Fruit fly (Drosophila melanogaster) whole organism, embryonic: ENCODE measurements around the gene gish.

Source experiments
- Aef1 ChIP-seq: fragments of 200-800 bp; sonication (Bioruptor generic); IDR thresholded peaks from 3 replicates; pipeline ENCODE4 v1.3.6; 2022; ENCODE audit warnings: missing biosample characterization, missing genetic modification characterization
- CG10543 ChIP-seq: fragments of 200-800 bp; sonication (Bioruptor generic); optimal IDR thresholded peaks from 3 replicates; lab custom pipeline; 2017; ENCODE audit warnings: missing biosample characterization, mild to moderate bottlenecking, missing genetic modification characterization, moderate library complexity
- CG10565 ChIP-seq: fragments of 200-800 bp; sonication (Bioruptor generic); optimal IDR thresholded peaks from 3 replicates; lab custom pipeline; 2016; ENCODE audit warnings: missing biosample characterization, mild to moderate bottlenecking, missing genetic modification characterization
- CG11085 ChIP-seq: fragments of 200-800 bp; sonication (Bioruptor generic); IDR thresholded peaks from 2 replicates; pipeline ENCODE4 v1.3.6; 2022; ENCODE audit warnings: missing biosample characterization, missing genetic modification characterization
- CG11093 ChIP-seq: fragments of 200-800 bp; sonication (Bioruptor generic); IDR thresholded peaks from 3 replicates; pipeline ENCODE4 v1.3.6; 2022; ENCODE audit warnings: missing biosample characterization, missing genetic modification characterization
- CG11695 ChIP-seq: fragments of 200-800 bp; sonication (Bioruptor generic); IDR thresholded peaks from 3 replicates; pipeline ENCODE4 v1.3.6; 2022; ENCODE audit warnings: missing biosample characterization, missing genetic modification characterization
- CG11723 ChIP-seq: fragments of 200-800 bp; sonication (Bioruptor generic); optimal IDR thresholded peaks from 2 replicates; lab custom pipeline; 2017; ENCODE audit warnings: missing biosample characterization, mild to moderate bottlenecking, missing genetic modification characterization
- CG12236 ChIP-seq: fragments of 200-800 bp; sonication (Bioruptor generic); optimal IDR thresholded peaks from 2 replicates; lab custom pipeline; 2016; ENCODE audit warnings: missing biosample characterization, missing genetic modification characterization
- CG13424 ChIP-seq: fragments of 200-800 bp; sonication (Bioruptor generic); optimal IDR thresholded peaks from 2 replicates; lab custom pipeline; 2019; ENCODE audit warnings: missing biosample characterization, mild to moderate bottlenecking, missing genetic modification characterization, moderate library complexity
- CG15514 ChIP-seq: fragments of 200-800 bp; sonication (Bioruptor generic); optimal IDR thresholded peaks from 3 replicates; lab custom pipeline; 2017; ENCODE audit warnings: missing biosample characterization, missing genetic modification characterization, mild to moderate bottlenecking, moderate library complexity, missing genetic modification reagents
- CG1603 ChIP-seq: fragments of 200-800 bp; sonication (Bioruptor generic); optimal IDR thresholded peaks from 2 replicates; lab custom pipeline; 2019; ENCODE audit warnings: missing biosample characterization, mild to moderate bottlenecking, missing genetic modification characterization, moderate library complexity
- CG18476 ChIP-seq: fragments of 200-800 bp; sonication (Bioruptor generic); optimal IDR thresholded peaks from 2 replicates; lab custom pipeline; 2016; ENCODE audit warnings: missing biosample characterization, mild to moderate bottlenecking, missing genetic modification characterization
- CG2712 ChIP-seq: fragments of 200-800 bp; optimal IDR thresholded peaks from 3 replicates; lab custom pipeline; 2019; ENCODE audit warnings: missing biosample characterization, mild to moderate bottlenecking, missing genetic modification characterization, moderate library complexity
- CG30431 ChIP-seq: fragments of 200-800 bp; sonication (Bioruptor generic); optimal IDR thresholded peaks from 2 replicates; lab custom pipeline; 2017; ENCODE audit warnings: missing biosample characterization, missing genetic modification characterization
- CG32767 ChIP-seq: fragments of 200-800 bp; sonication (Bioruptor generic); IDR thresholded peaks from 2 replicates; pipeline ENCODE4 v1.3.6; 2022; ENCODE audit warnings: missing biosample characterization, missing genetic modification characterization
- CG33213 ChIP-seq: fragments of 200-800 bp; sonication (Bioruptor generic); optimal IDR thresholded peaks from 3 replicates; lab custom pipeline; 2016; ENCODE audit warnings: missing biosample characterization, missing genetic modification characterization
- CG33557 ChIP-seq: fragments of 200-800 bp; sonication (Bioruptor generic); optimal IDR thresholded peaks from 2 replicates; lab custom pipeline; 2019; ENCODE audit warnings: missing biosample characterization, mild to moderate bottlenecking, missing genetic modification characterization, moderate library complexity
- CG3407 ChIP-seq: fragments of 200-800 bp; sonication (Bioruptor generic); optimal IDR thresholded peaks from 2 replicates; lab custom pipeline; 2018; ENCODE audit warnings: missing biosample characterization, mild to moderate bottlenecking, missing genetic modification characterization
- CG4404 ChIP-seq: fragments of 200-800 bp; sonication (Bioruptor generic); IDR thresholded peaks from 2 replicates; pipeline ENCODE4 v1.3.6; 2022; ENCODE audit warnings: missing biosample characterization, missing genetic modification characterization
- CG6254 ChIP-seq: fragments of 200-800 bp; sonication (Bioruptor generic); optimal IDR thresholded peaks from 3 replicates; lab custom pipeline; 2017; ENCODE audit warnings: mild to moderate bottlenecking, missing biosample characterization, missing genetic modification reagents, missing genetic modification characterization
- CG6272 ChIP-seq: fragments of 200-800 bp; sonication (Bioruptor generic); IDR thresholded peaks from 2 replicates; pipeline ENCODE4 v1.3.6; 2022; ENCODE audit warnings: missing biosample characterization, missing genetic modification characterization
- CG7357 ChIP-seq: fragments of 200-800 bp; sonication (Bioruptor generic); IDR thresholded peaks from 3 replicates; pipeline ENCODE4 v1.3.6; 2022; ENCODE audit warnings: missing biosample characterization, missing genetic modification characterization
- CG9437 ChIP-seq: fragments of 200-800 bp; sonication (Bioruptor generic); optimal IDR thresholded peaks from 2 replicates; lab custom pipeline; 2018; ENCODE audit warnings: missing biosample characterization, mild to moderate bottlenecking, missing genetic modification characterization
- CTCF ChIP-seq: fragments of 200-800 bp; sonication (Bioruptor generic); optimal IDR thresholded peaks from 2 replicates; lab custom pipeline; 2017; ENCODE audit warnings: missing biosample characterization, mild to moderate bottlenecking, missing genetic modification characterization, moderate library complexity
- CrebB ChIP-seq: fragments of 200-800 bp; sonication (Bioruptor generic); optimal IDR thresholded peaks from 3 replicates; lab custom pipeline; 2018; ENCODE audit warnings: missing biosample characterization, mild to moderate bottlenecking, missing genetic modification characterization
- Dfd ChIP-seq, 2 experiments: fragments of >200 bp; optimal IDR thresholded peaks; 2 replicates each; lab custom pipeline; 2017; ENCODE audit warnings: missing biosample characterization in 2 of 2, missing genetic modification characterization in 2 of 2
- Elba2 ChIP-seq: fragments of 200-800 bp; sonication (Bioruptor generic); optimal IDR thresholded peaks from 3 replicates; lab custom pipeline; 2016; ENCODE audit warnings: missing biosample characterization, missing genetic modification characterization
- Fer1 ChIP-seq: fragments of 200-800 bp; sonication (Bioruptor generic); optimal IDR thresholded peaks from 2 replicates; lab custom pipeline; 2017; ENCODE audit warnings: missing biosample characterization, mild to moderate bottlenecking, missing genetic modification characterization
- HmgD ChIP-seq: fragments of 200-800 bp; sonication (Bioruptor generic); optimal IDR thresholded peaks from 3 replicates; lab custom pipeline; 2016; ENCODE audit warnings: missing biosample characterization, missing genetic modification characterization
- Lpt ChIP-seq: fragments of >200 bp; optimal IDR thresholded peaks from 2 replicates; lab custom pipeline; 2018; ENCODE audit warnings: missing biosample characterization, missing genetic modification characterization
- Mad ChIP-seq: fragments of 200-800 bp; sonication (Bioruptor generic); optimal IDR thresholded peaks from 2 replicates; lab custom pipeline; 2016; ENCODE audit warnings: missing biosample characterization, missing genetic modification characterization
- NK7.1 ChIP-seq: fragments of 200-800 bp; sonication (Bioruptor generic); optimal IDR thresholded peaks from 3 replicates; lab custom pipeline; 2016; ENCODE audit warnings: missing biosample characterization, missing genetic modification characterization
- Sry-β ChIP-seq: fragments of 200-800 bp; sonication (Bioruptor generic); optimal IDR thresholded peaks from 2 replicates; lab custom pipeline; 2018; ENCODE audit warnings: missing biosample characterization, mild to moderate bottlenecking, missing genetic modification characterization, moderate library complexity
- Ssrp ChIP-seq: fragments of 200-800 bp; sonication (Bioruptor generic); optimal IDR thresholded peaks from 2 replicates; lab custom pipeline; 2018; ENCODE audit warnings: missing biosample characterization, mild to moderate bottlenecking, missing genetic modification characterization, moderate library complexity
- TFAM ChIP-seq: fragments of 200-800 bp; sonication (Bioruptor generic); optimal IDR thresholded peaks from 2 replicates; lab custom pipeline; 2017; ENCODE audit warnings: missing biosample characterization, missing genetic modification characterization, inconsistent platforms
- YL-1 ChIP-seq: fragments of 200-800 bp; sonication (Bioruptor generic); optimal IDR thresholded peaks from 3 replicates; lab custom pipeline; 2017; ENCODE audit warnings: missing biosample characterization, mild to moderate bottlenecking, missing genetic modification characterization
- al ChIP-seq: fragments of 200-800 bp; sonication (Bioruptor generic); IDR thresholded peaks from 2 replicates; pipeline ENCODE4 v1.3.6; 2022; ENCODE audit warnings: missing biosample characterization, missing genetic modification characterization
- bigmax ChIP-seq: fragments of 200-800 bp; sonication (Bioruptor generic); optimal IDR thresholded peaks from 2 replicates; lab custom pipeline; 2018; ENCODE audit warnings: missing biosample characterization, mild to moderate bottlenecking, missing genetic modification characterization
- crol ChIP-seq: fragments of 200-800 bp; sonication (Bioruptor generic); IDR thresholded peaks from 2 replicates; pipeline ENCODE4 v1.3.6; 2022; ENCODE audit warnings: missing biosample characterization, missing genetic modification characterization
- danr ChIP-seq: fragments of 200-800 bp; sonication (Bioruptor generic); IDR thresholded peaks from 2 replicates; pipeline ENCODE4 v1.3.6; 2022; ENCODE audit warnings: missing biosample characterization, missing genetic modification characterization
- ftz-f1 ChIP-seq: fragments of 200-800 bp; sonication (Bioruptor generic); optimal IDR thresholded peaks from 2 replicates; lab custom pipeline; 2016; ENCODE audit warnings: missing biosample characterization, missing genetic modification characterization
- gro ChIP-seq: fragments of 200-800 bp; sonication (Bioruptor generic); optimal IDR thresholded peaks from 2 replicates; lab custom pipeline; 2016; ENCODE audit warnings: missing biosample characterization, missing genetic modification characterization
- gt ChIP-seq: fragments of 200-800 bp; sonication (Bioruptor generic); IDR thresholded peaks from 2 replicates; pipeline ENCODE4 v1.3.6; 2022; ENCODE audit warnings: missing biosample characterization, missing genetic modification characterization
- her ChIP-seq: fragments of 200-800 bp; sonication (Bioruptor generic); optimal IDR thresholded peaks from 2 replicates; lab custom pipeline; 2016; ENCODE audit warnings: missing biosample characterization, missing genetic modification characterization
- ken ChIP-seq: fragments of 200-800 bp; sonication (Bioruptor generic); IDR thresholded peaks from 3 replicates; pipeline ENCODE4 v1.3.6; 2022; ENCODE audit warnings: missing biosample characterization, missing genetic modification characterization
- lilli ChIP-seq: fragments of 200-800 bp; sonication (Bioruptor generic); optimal IDR thresholded peaks from 3 replicates; lab custom pipeline; 2016; ENCODE audit warnings: missing biosample characterization, missing genetic modification characterization
- sima ChIP-seq: fragments of 200-800 bp; sonication (Bioruptor generic); optimal IDR thresholded peaks from 2 replicates; lab custom pipeline; 2016; ENCODE audit warnings: missing biosample characterization, missing genetic modification characterization
- sqz ChIP-seq: fragments of 200-800 bp; sonication (Bioruptor generic); optimal IDR thresholded peaks from 3 replicates; lab custom pipeline; 2018; ENCODE audit warnings: missing biosample characterization, mild to moderate bottlenecking, missing genetic modification characterization
- sr ChIP-seq: fragments of 200-800 bp; sonication (Bioruptor generic); IDR thresholded peaks from 3 replicates; pipeline ENCODE4 v1.3.6; 2022; ENCODE audit warnings: missing biosample characterization, missing genetic modification characterization
- tap ChIP-seq: fragments of 200-800 bp; optimal IDR thresholded peaks from 3 replicates; lab custom pipeline; 2019; ENCODE audit warnings: missing biosample characterization, mild to moderate bottlenecking, missing genetic modification characterization, moderate library complexity
- wor ChIP-seq: fragments of 200-800 bp; sonication (Bioruptor generic); IDR thresholded peaks from 2 replicates; pipeline ENCODE4 v1.3.6; 2022; ENCODE audit warnings: missing biosample characterization, missing genetic modification characterization

The gish gene

dm6 chr3R:16249829-16250814 is 22.1 kb upstream of the gish start (continued):
- no peak for TF ChIP-seq CrebB
- peak; percentile 27 for TF ChIP-seq CG1603 (tag; lab: Kevin White, UChicago)
- TF ChIP-seq Fer1 (GFP tag; lab: Kevin White, UChicago): peak; percentile 61
- TF ChIP-seq CG32767 (GFP tag; lab: Robert Waterston, UW): no peak
- no peak for TF ChIP-seq CG18476 (GFP tag; lab: Kevin White, UChicago)
- TF ChIP-seq gro (GFP tag; lab: Kevin White, UChicago): peak; percentile 22
- TF ChIP-seq bigmax (GFP tag; lab: Kevin White, UChicago): no peak
- TF ChIP-seq CG10543 (GFP tag; lab: Kevin White, UChicago): peak; percentile 99
- no peak for TF ChIP-seq YL-1
- peak; percentile 17 for TF ChIP-seq CG33213 (GFP tag; lab: Kevin White, UChicago)
- no peak for TF ChIP-seq danr (GFP tag; lab: Robert Waterston, UW)
- TF ChIP-seq crol (GFP tag; lab: Robert Waterston, UW): no peak
- TF ChIP-seq al (GFP tag; lab: Robert Waterston, UW): no peak
- TF ChIP-seq CTCF (GFP tag; lab: Kevin White, UChicago): no peak
- TF ChIP-seq CG12236 (GFP tag; lab: Kevin White, UChicago): no peak
- TF ChIP-seq sima (GFP tag; lab: Kevin White, UChicago): no peak
- no peak for TF ChIP-seq ken
- peak; percentile 37 for TF ChIP-seq CG13424 (tag; lab: Kevin White, UChicago)
- TF ChIP-seq tap (tag; lab: Kevin White, UChicago): peak; percentile 14
- no peak for TF ChIP-seq CG6254 (GFP tag; lab: Kevin White, UChicago)
- peak; percentile 63 for TF ChIP-seq Sry-β
- TF ChIP-seq CG11695 (GFP tag; lab: Robert Waterston, UW): no peak
- TF ChIP-seq Aef1 (GFP tag; lab: Robert Waterston, UW): no peak
- TF ChIP-seq Elba2 (GFP tag; lab: Kevin White, UChicago): no peak
- no peak for TF ChIP-seq CG6272 (GFP tag; lab: Robert Waterston, UW)
- no peak for TF ChIP-seq CG30431
- TF ChIP-seq CG4404 (GFP tag; lab: Robert Waterston, UW): no peak
- no peak for TF ChIP-seq CG7357 (GFP tag; lab: Robert Waterston, UW)
- no peak for TF ChIP-seq wor (GFP tag; lab: Robert Waterston, UW)
- no peak for TF ChIP-seq NK7.1 (GFP tag; lab: Kevin White, UChicago)
- TF ChIP-seq TFAM (GFP tag; lab: Kevin White, UChicago): no peak
- no peak for TF ChIP-seq Dfd (GFP tag; optimal IDR thresholded peaks at IDR 0.05; lab: Kevin White, UChicago)
- TF ChIP-seq CG3407 (GFP tag; lab: Kevin White, UChicago): no peak
- TF ChIP-seq CG11085: no peak
- peak; percentile 50 for TF ChIP-seq Lpt
- peak; percentile 96 for TF ChIP-seq sqz (GFP tag; lab: Kevin White, UChicago)
- no peak for TF ChIP-seq CG11093 (GFP tag; lab: Robert Waterston, UW)
- TF ChIP-seq CG10565: no peak
- peak; percentile 19 for TF ChIP-seq HmgD (GFP tag; lab: Kevin White, UChicago)
- TF ChIP-seq Mad (GFP tag; lab: Kevin White, UChicago): no peak
- peak; percentile 96 for TF ChIP-seq CG15514
- TF ChIP-seq CG9437 (GFP tag; lab: Kevin White, UChicago): peak; percentile 45
- TF ChIP-seq gt: no peak
- peak; percentile 21 for TF ChIP-seq CG2712
- no peak for TF ChIP-seq Ssrp (tag; lab: Kevin White, UChicago)
- peak; percentile 29 for TF ChIP-seq CG11723
- peak; percentile 86 for TF ChIP-seq ftz-f1 (GFP tag; lab: Kevin White, UChicago)
- TF ChIP-seq lilli: peak; percentile 51
- TF ChIP-seq sr (GFP tag; lab: Robert Waterston, UW): no peak
- peak; percentile 30 for TF ChIP-seq her
- peak; percentile 34 for TF ChIP-seq CG33557 (GFP tag; lab: Kevin White, UChicago)
